Fruit fly (Drosophila melanogaster): ENCODE measurements around the gene KdelR.

Gene KdelR

DNA sequence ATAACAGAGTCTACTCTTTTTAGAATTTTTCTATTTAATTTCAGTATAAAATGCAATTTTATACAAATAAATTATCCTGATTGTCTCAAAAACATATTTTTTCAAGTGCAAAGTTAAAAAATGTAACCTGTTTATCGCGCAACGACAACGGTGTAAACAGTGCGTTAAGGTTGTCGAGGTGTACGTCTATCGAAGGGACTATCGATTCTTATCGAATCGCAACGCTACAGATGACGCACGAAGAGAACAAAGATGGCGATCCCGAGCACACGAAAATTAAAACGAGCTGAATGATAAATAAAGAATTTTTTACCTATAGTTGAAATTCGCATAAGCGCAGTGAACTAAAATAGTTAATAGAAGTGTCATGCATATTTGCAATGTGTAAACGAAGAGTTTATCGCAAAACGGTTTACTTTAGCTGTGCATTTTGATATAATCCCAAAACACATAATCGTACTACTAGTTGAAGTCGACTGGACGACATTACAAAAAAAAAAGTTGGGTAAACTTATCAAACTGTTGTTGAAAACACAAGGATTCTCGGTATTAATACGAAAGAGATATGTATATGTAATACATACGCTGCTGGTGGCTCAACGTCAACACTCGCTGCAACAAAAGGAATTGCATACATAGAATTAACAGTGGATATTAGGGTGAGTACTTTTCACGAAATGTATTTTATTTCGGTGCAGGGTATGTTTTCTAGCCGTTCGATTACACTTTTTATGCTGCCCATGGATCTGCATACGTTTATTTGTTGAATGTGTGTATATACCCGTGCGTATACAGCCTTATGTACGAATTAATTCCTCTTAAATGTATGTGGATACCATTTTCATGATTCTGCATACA, 38.6 kb upstream of the KdelR start, which contains the start of gene da:
Gene da, plus strand, starts transcription at position 237 of the 858 bp plus-strand sequence.
- TF ChIP-seq CG13204 (GFP tag; optimal IDR thresholded peaks at IDR 0.05) (no peak), CG12605 (GFP tag; IDR thresholded peaks at IDR 0.05) (peak; percentile 28), CG8159 (tag; optimal IDR thresholded peaks at IDR 0.05) (peak; percentile 31), D1 (tag; optimal IDR thresholded peaks at IDR 0.05) (peak; percentile 72), Ets98B (GFP tag; IDR thresholded peaks at IDR 0.05) (peak; percentile 67), CG32121 (GFP tag; IDR thresholded peaks at IDR 0.05) (peak; percentile 61; the same call in 1 of the 2 replicates), CG14655 (GFP tag; optimal IDR thresholded peaks at IDR 0.05) (no peak), CG17806 (tag; optimal IDR thresholded peaks at IDR 0.05) (peak; percentile 31), gl (tag; optimal IDR thresholded peaks at IDR 0.05) (no peak), CG9948 (tag; optimal IDR thresholded peaks at IDR 0.05) (peak; percentile 32), Pif1A (GFP tag; optimal IDR thresholded peaks at IDR 0.05) (peak; percentile 45), CG4496 (GFP tag; IDR thresholded peaks at IDR 0.05) (peak; percentile 65; the same call in 2 of the 3 replicates), CG15710 (tag; optimal IDR thresholded peaks at IDR 0.05) (peak; percentile 39), EcR (GFP tag; optimal IDR thresholded peaks at IDR 0.05) (no peak), CG10348 (GFP tag; IDR thresholded peaks at IDR 0.05) (no peak), Snoo (tag; optimal IDR thresholded peaks at IDR 0.05) (peak; percentile 41), rn (GFP tag; IDR thresholded peaks at IDR 0.05) (no peak), CG34367 (tag; optimal IDR thresholded peaks at IDR 0.05) (peak; percentile 17), fd96Ca (GFP tag; IDR thresholded peaks at IDR 0.05) (no peak), Pif1B (GFP tag; optimal IDR thresholded peaks at IDR 0.05) (no peak), CG8301 (tag; optimal IDR thresholded peaks at IDR 0.05) (peak; percentile 16)

DNA sequence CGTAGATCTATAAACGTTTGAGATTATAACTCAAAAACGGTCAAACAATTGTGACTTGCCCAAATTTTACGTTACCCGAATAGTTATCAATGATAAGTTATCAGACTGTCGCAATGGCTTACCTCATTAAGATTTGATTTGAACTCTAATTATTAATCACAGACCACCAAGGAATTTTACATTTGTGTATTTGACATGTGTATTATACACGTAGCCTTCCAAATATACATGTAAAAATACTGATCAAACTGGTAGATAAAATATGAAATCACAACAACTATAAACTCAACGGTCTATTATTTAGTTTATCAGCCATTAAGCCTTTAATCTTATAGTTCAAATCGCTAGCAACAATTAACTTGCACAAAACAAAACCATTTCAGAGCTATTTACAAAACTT, 33.2 kb upstream of the KdelR start:
- no peak for TF ChIP-seq CG34367 (tag; optimal IDR thresholded peaks at IDR 0.05)
- no peak for TF ChIP-seq gl (tag; optimal IDR thresholded peaks at IDR 0.05)

DNA sequence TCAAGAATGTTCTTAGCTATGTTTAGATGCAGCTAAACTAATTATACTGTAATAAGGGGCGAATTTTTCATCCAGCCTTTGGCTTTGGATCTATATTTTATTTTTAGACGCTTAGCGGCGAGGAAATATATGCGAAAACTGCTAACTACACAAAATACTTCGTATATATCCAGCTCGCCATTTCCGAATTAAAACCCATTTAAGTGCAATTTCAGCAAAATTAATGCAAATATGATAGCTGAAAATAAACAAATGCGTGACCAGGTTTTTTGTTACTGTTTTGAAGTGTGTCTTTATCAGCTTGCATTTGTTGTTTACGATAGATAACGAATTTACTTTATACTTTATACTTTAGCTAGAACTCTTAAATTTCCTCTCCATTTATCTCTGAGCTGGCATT, 31.7 kb upstream of the KdelR start:
- TF ChIP-seq Pif1A (GFP tag; optimal IDR thresholded peaks at IDR 0.05) (no peak), fd96Ca (GFP tag; IDR thresholded peaks at IDR 0.05) (no peak), Pif1B (GFP tag; optimal IDR thresholded peaks at IDR 0.05) (no peak), CG34367 (tag; optimal IDR thresholded peaks at IDR 0.05) (no peak), rn (GFP tag; IDR thresholded peaks at IDR 0.05) (no peak), CG32121 (GFP tag; IDR thresholded peaks at IDR 0.05) (no peak), CG9948 (tag; optimal IDR thresholded peaks at IDR 0.05) (no peak), CG15710 (tag; optimal IDR thresholded peaks at IDR 0.05) (no peak), CG4496 (GFP tag; IDR thresholded peaks at IDR 0.05) (no peak)

DNA sequence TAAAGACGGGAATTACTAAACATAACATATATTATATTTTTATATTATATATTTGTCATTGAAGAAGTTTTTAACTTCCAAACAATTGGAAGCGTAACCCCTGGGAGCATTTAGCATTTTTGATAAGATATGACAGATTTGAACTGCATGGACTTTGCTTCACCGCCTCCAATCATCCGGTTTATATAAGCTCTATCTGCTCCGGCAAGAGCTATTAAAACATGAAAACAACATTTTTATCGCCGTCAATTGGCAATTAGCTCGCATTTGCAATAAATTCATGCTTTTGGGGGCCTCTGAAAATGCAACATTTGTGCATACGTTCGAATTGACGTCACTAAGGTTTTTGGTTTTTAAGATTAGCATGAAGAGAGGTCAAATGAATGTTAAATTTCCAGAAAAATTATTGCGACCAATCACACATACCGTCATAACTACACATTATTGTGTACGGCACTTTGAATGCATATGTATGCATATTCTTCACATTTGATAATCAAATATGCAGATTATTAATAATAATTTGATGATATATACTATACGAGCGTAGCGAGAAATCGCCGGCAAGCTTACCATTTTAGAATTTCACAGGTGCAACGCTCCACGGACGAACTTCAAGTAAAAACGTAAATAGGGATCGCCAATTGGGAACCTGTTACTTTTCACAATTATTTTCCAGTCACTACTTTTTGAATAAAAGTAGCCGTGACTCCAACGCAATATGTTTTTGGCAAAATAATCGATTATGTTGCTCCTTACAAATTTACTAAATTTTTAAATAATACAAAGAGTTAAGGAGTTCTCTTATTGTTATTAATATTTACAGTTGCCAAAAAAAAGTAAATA, 30.8 kb upstream of the KdelR start, which contains the start of gene Mdh1:
Gene Mdh1, minus strand, starts transcription at position 691 of the 846 bp plus-strand sequence.
- no peak for TF ChIP-seq CG13204 (GFP tag; optimal IDR thresholded peaks at IDR 0.05)
- TF ChIP-seq EcR (GFP tag; optimal IDR thresholded peaks at IDR 0.05), result peak; percentile 20

DNA sequence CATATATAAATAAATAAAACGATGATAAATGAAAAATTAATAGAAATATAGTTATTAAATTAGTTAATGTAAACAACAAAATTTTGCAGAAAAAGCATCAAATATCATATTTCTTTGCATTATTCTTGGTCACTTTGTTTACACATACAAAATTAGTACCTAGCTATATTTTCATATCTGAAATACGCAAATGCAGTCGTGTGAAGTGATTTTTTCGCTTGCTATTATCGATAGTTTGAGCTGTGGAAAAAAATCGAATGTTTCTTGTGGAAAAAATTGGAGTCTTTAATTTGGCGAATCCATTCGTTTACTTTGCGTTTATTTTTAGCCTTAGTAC, 30.2 kb upstream of the KdelR start, which contains the start of gene Cnot4:
Gene Cnot4, plus strand, starts transcription at position 229 of the 337 bp plus-strand sequence.
- no peak for TF ChIP-seq rn (GFP tag; IDR thresholded peaks at IDR 0.05)

DNA sequence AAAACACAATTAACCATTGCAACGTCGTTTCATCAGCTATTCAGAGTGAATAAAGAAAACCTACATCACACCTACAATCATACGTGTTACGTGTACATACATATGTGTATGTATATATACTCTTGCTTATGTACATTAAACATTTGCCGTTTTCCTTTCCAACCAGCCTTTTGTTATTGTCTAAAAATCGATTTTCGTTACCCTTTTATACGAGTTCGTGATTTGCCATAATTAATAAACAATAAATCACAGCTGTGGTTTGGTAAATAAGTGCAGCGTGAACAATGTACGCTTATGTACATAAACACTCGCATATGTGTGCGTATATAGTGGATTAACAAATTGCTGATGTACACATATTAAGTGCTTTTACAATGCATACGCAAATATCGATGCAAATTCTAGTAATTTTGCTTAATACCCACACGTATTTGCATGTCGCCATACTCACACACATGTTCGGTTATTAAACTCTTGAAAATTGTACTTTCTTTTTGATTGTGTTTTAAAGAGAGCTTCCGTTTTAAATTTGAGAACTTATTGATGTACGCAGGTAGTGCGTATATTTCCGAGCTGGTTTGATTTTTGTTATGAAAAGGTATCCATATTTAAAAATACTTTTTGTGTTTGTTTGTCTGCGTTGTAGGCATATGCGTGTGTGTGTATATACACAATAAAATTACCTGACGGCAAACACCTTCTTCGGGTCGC, 29.7 kb upstream of the KdelR start:
- TF ChIP-seq CG32121 (GFP tag; IDR thresholded peaks at IDR 0.05), result no peak
- peak; percentile 41 for TF ChIP-seq EcR (GFP tag; optimal IDR thresholded peaks at IDR 0.05)
- peak; percentile 28 for TF ChIP-seq Pif1B (GFP tag; optimal IDR thresholded peaks at IDR 0.05)
